Worm (Caenorhabditis elegans) whole organism, L4/young adult: Measurements from ENCODE around the gene csp-2.

ENCODE experiments used
- dao-5 ChIP-seq: sonication (generic microtip); optimal IDR thresholded peaks from 2 replicates; lab custom pipeline; 2016; ENCODE audit warnings: missing genotype, missing genetic modification characterization, moderate library complexity, missing compliant biosample characterization
- him-1 ChIP-seq: sonication (generic microtip); optimal IDR thresholded peaks from 2 replicates; lab custom pipeline; 2016; ENCODE audit warnings: missing genotype, missing genetic modification reagents, missing genetic modification characterization, missing compliant biosample characterization

ce11 chrIV:6333915-6334314 lies 26.4 kb downstream of the csp-2 start, which contains the start of gene blos-2:
- TF ChIP-seq dao-5 = no peak
- no peak for TF ChIP-seq him-1 (tag; lab: Kevin White, UChicago)
